Fruit fly (Drosophila melanogaster) whole organism, embryonic: Measurements from ENCODE around the gene Cdc42.
A peak's percentile ranks its signal among the peaks of the same experiment; 100 is the strongest.

ENCODE experiments used
- Ada2b ChIP-seq: fragments of 200-800 bp; sonication (Bioruptor generic); IDR thresholded peaks from 2 replicates; pipeline ENCODE4 v1.3.6; 2022; ENCODE audit warnings: missing biosample characterization, missing genetic modification characterization
- Awh ChIP-seq: fragments of 200-800 bp; sonication (Bioruptor generic); IDR thresholded peaks from 2 replicates; pipeline ENCODE4, ENCODE4 v1.3.6; 2022; ENCODE audit warnings: missing biosample characterization, missing genetic modification characterization
- CG10431 ChIP-seq: fragments of 200-800 bp; sonication (Bioruptor generic); optimal IDR thresholded peaks from 3 replicates; lab custom pipeline; 2018; ENCODE audit warnings: missing biosample characterization, mild to moderate bottlenecking, missing genetic modification characterization
- CG10543 ChIP-seq: fragments of 200-800 bp; sonication (Bioruptor generic); optimal IDR thresholded peaks from 3 replicates; lab custom pipeline; 2017; ENCODE audit warnings: missing biosample characterization, mild to moderate bottlenecking, missing genetic modification characterization, moderate library complexity
- CG10654 ChIP-seq: fragments of 200-800 bp; sonication (Bioruptor generic); optimal IDR thresholded peaks from 2 replicates; lab custom pipeline; 2016; ENCODE audit warnings: missing biosample characterization, missing genetic modification characterization
- CG11398 ChIP-seq: fragments of 200-800 bp; sonication (Bioruptor generic); optimal IDR thresholded peaks from 2 replicates; lab custom pipeline; 2016; ENCODE audit warnings: missing biosample characterization, missing genetic modification characterization
- CG11696 ChIP-seq: fragments of 200-800 bp; sonication (Bioruptor generic); IDR thresholded peaks from 2 replicates; pipeline ENCODE4 v1.3.6; 2022; ENCODE audit warnings: missing biosample characterization, missing genetic modification characterization
- CG12769 ChIP-seq: fragments of 200-800 bp; sonication (Bioruptor generic); optimal IDR thresholded peaks from 2 replicates; lab custom pipeline; 2019; ENCODE audit warnings: missing biosample characterization, mild to moderate bottlenecking, missing genetic modification characterization, moderate library complexity
- CG13624 ChIP-seq: fragments of 200-800 bp; sonication (Bioruptor generic); optimal IDR thresholded peaks from 2 replicates; lab custom pipeline; 2016; ENCODE audit warnings: missing biosample characterization, missing genetic modification characterization
- CG15696 ChIP-seq: fragments of 200-800 bp; sonication (Bioruptor generic); optimal IDR thresholded peaks from 2 replicates; lab custom pipeline; 2019; ENCODE audit warnings: missing biosample characterization, mild to moderate bottlenecking, missing genetic modification characterization, moderate library complexity
- CG17568 ChIP-seq: fragments of 200-800 bp; sonication (Bioruptor generic); optimal IDR thresholded peaks from 2 replicates; lab custom pipeline; 2018; ENCODE audit warnings: missing biosample characterization, mild to moderate bottlenecking, missing genetic modification characterization, moderate library complexity
- CG2116 ChIP-seq: fragments of 200-800 bp; sonication (Bioruptor generic); optimal IDR thresholded peaks from 3 replicates; lab custom pipeline; 2018; ENCODE audit warnings: missing biosample characterization, mild to moderate bottlenecking, missing genetic modification characterization
- CG2120 ChIP-seq: fragments of 200-800 bp; sonication (Bioruptor generic); optimal IDR thresholded peaks from 3 replicates; lab custom pipeline; 2016; ENCODE audit warnings: missing biosample characterization, missing genetic modification characterization
- CG33557 ChIP-seq: fragments of 200-800 bp; sonication (Bioruptor generic); optimal IDR thresholded peaks from 2 replicates; lab custom pipeline; 2019; ENCODE audit warnings: missing biosample characterization, mild to moderate bottlenecking, missing genetic modification characterization, moderate library complexity
- CG4282 ChIP-seq: fragments of 200-800 bp; sonication (Bioruptor generic); optimal IDR thresholded peaks from 2 replicates; lab custom pipeline; 2016; ENCODE audit warnings: missing biosample characterization, missing genetic modification characterization
- CG4707 ChIP-seq: fragments of 200-800 bp; sonication (Bioruptor generic); optimal IDR thresholded peaks from 2 replicates; lab custom pipeline; 2018; ENCODE audit warnings: missing biosample characterization, mild to moderate bottlenecking, missing genetic modification characterization, moderate library complexity
- CG6272 ChIP-seq: fragments of 200-800 bp; sonication (Bioruptor generic); IDR thresholded peaks from 2 replicates; pipeline ENCODE4 v1.3.6; 2022; ENCODE audit warnings: missing biosample characterization, missing genetic modification characterization
- CG6791 ChIP-seq: fragments of 200-800 bp; sonication (Bioruptor generic); IDR thresholded peaks from 3 replicates; pipeline ENCODE4 v1.3.6; 2022; ENCODE audit warnings: missing biosample characterization, missing genetic modification characterization; ENCODE audit not compliant: partially characterized antibody
- CG6813 ChIP-seq: fragments of 200-800 bp; sonication (Bioruptor generic); optimal IDR thresholded peaks from 2 replicates; lab custom pipeline; 2017; ENCODE audit warnings: missing biosample characterization, missing genetic modification characterization, mild to moderate bottlenecking, moderate library complexity, missing genetic modification reagents
- CG7372 ChIP-seq: fragments of 200-800 bp; sonication (Bioruptor generic); IDR thresholded peaks from 2 replicates; pipeline ENCODE4 v1.3.6; 2022; ENCODE audit warnings: missing biosample characterization, missing genetic modification characterization
- CG8089 ChIP-seq: fragments of 200-800 bp; sonication (Bioruptor generic); optimal IDR thresholded peaks from 3 replicates; lab custom pipeline; 2016; ENCODE audit warnings: missing biosample characterization, missing genetic modification characterization
- CG9609 ChIP-seq: fragments of 200-800 bp; sonication (Bioruptor generic); optimal IDR thresholded peaks from 3 replicates; lab custom pipeline; 2016; ENCODE audit warnings: missing biosample characterization, missing genetic modification characterization
- CG9727 ChIP-seq: fragments of 200-800 bp; sonication (Bioruptor generic); optimal IDR thresholded peaks from 3 replicates; lab custom pipeline; 2017; ENCODE audit warnings: missing biosample characterization, mild to moderate bottlenecking, missing genetic modification characterization
- CG9876 ChIP-seq: fragments of 200-800 bp; sonication (Bioruptor generic); optimal IDR thresholded peaks from 2 replicates; lab custom pipeline; 2016; ENCODE audit warnings: missing biosample characterization, missing genetic modification characterization
- Ets97D ChIP-seq: fragments of 200-800 bp; sonication (Bioruptor generic); optimal IDR thresholded peaks from 3 replicates; lab custom pipeline; 2016; ENCODE audit warnings: missing biosample characterization, missing genetic modification characterization
- H2.0 ChIP-seq: fragments of 200-800 bp; sonication (Bioruptor generic); IDR thresholded peaks from 2 replicates; pipeline ENCODE4 v1.3.6; 2022; ENCODE audit warnings: missing biosample characterization, missing genetic modification characterization
- Hey ChIP-seq: fragments of 200-800 bp; sonication (Bioruptor generic); optimal IDR thresholded peaks from 3 replicates; lab custom pipeline; 2018; ENCODE audit warnings: missing biosample characterization, mild to moderate bottlenecking, missing genetic modification characterization
- Mes4 ChIP-seq: fragments of 200-800 bp; sonication (Bioruptor generic); optimal IDR thresholded peaks from 2 replicates; lab custom pipeline; 2016; ENCODE audit warnings: missing biosample characterization, missing genetic modification characterization
- Mrtf ChIP-seq: fragments of 200-800 bp; sonication (Bioruptor generic); IDR thresholded peaks from 3 replicates; pipeline ENCODE4 v1.3.6; 2022; ENCODE audit warnings: missing biosample characterization, missing genetic modification characterization
- NC2β ChIP-seq: fragments of 200-800 bp; sonication (Bioruptor generic); optimal IDR thresholded peaks from 2 replicates; lab custom pipeline; 2016; ENCODE audit warnings: missing biosample characterization, missing genetic modification characterization
- NfI ChIP-seq: fragments of 200-800 bp; sonication (Bioruptor generic); optimal IDR thresholded peaks from 3 replicates; lab custom pipeline; 2018; ENCODE audit warnings: missing biosample characterization, mild to moderate bottlenecking, missing genetic modification characterization, moderate library complexity
- PHDP ChIP-seq: fragments of 200-800 bp; sonication (Bioruptor generic); optimal IDR thresholded peaks from 3 replicates; lab custom pipeline; 2018; ENCODE audit warnings: missing biosample characterization, mild to moderate bottlenecking, missing genetic modification characterization, moderate library complexity
- Six4 ChIP-seq: fragments of 200-800 bp; sonication (Bioruptor generic); optimal IDR thresholded peaks from 2 replicates; lab custom pipeline; 2016; ENCODE audit warnings: missing biosample characterization, missing genetic modification characterization
- az2 ChIP-seq: fragments of 200-800 bp; sonication (Bioruptor generic); optimal IDR thresholded peaks from 3 replicates; lab custom pipeline; 2016; ENCODE audit warnings: missing biosample characterization, missing genetic modification characterization
- chm ChIP-seq: fragments of 200-800 bp; sonication (Bioruptor generic); IDR thresholded peaks from 2 replicates; pipeline ENCODE4 v1.3.6; 2022; ENCODE audit warnings: missing biosample characterization, missing genetic modification characterization
- croc ChIP-seq: fragments of 200-800 bp; sonication (Bioruptor generic); conservative IDR thresholded peaks from 3 replicates; pipeline ENCODE4 v1.3.6; 2022; ENCODE audit warnings: missing biosample characterization, missing genetic modification characterization
- gcm ChIP-seq: fragments of 200-800 bp; sonication (Bioruptor generic); optimal IDR thresholded peaks from 2 replicates; lab custom pipeline; 2019; ENCODE audit warnings: missing biosample characterization, mild to moderate bottlenecking, missing genetic modification characterization, moderate library complexity
- hb ChIP-seq: fragments of 200-800 bp; sonication (Bioruptor generic); IDR thresholded peaks from 3 replicates; pipeline ENCODE4 v1.3.6; 2022; ENCODE audit warnings: missing biosample characterization, missing genetic modification characterization; ENCODE audit not compliant: partially characterized antibody
- klu ChIP-seq: fragments of 200-800 bp; sonication (Bioruptor generic); IDR thresholded peaks from 2 replicates; pipeline ENCODE4 v1.3.6; 2022; ENCODE audit warnings: missing biosample characterization, missing genetic modification characterization
- luna ChIP-seq: fragments of 200-800 bp; sonication (Bioruptor generic); optimal IDR thresholded peaks from 2 replicates; lab custom pipeline; 2016; ENCODE audit warnings: missing biosample characterization, missing genetic modification characterization
- mld ChIP-seq: fragments of 200-800 bp; sonication (Bioruptor generic); IDR thresholded peaks from 3 replicates; pipeline ENCODE4 v1.3.6; 2022; ENCODE audit warnings: missing biosample characterization, missing genetic modification characterization; ENCODE audit not compliant: partially characterized antibody
- otp ChIP-seq: fragments of 200-800 bp; sonication (Bioruptor generic); IDR thresholded peaks from 3 replicates; pipeline ENCODE4, ENCODE4 v1.3.6; 2022; ENCODE audit warnings: missing biosample characterization, missing genetic modification characterization
- pho ChIP-seq: fragments of 200-800 bp; sonication (Bioruptor generic); optimal IDR thresholded peaks from 2 replicates; lab custom pipeline; 2016; ENCODE audit warnings: missing biosample characterization, missing genetic modification characterization
- pita ChIP-seq: fragments of 200-800 bp; sonication (Bioruptor generic); optimal IDR thresholded peaks from 2 replicates; lab custom pipeline; 2017; ENCODE audit warnings: missing biosample characterization, mild to moderate bottlenecking, missing genetic modification characterization
- pum ChIP-seq: fragments of 200-800 bp; sonication (Bioruptor generic); optimal IDR thresholded peaks from 2 replicates; lab custom pipeline; 2016; ENCODE audit warnings: missing biosample characterization, missing genetic modification characterization
- repo ChIP-seq: fragments of 200-800 bp; sonication (Bioruptor generic); optimal IDR thresholded peaks from 2 replicates; lab custom pipeline; 2016; ENCODE audit warnings: missing biosample characterization, missing genetic modification characterization
- sim ChIP-seq: fragments of 200-800 bp; sonication (Bioruptor generic); IDR thresholded peaks from 2 replicates; pipeline ENCODE4 v1.3.6; 2022; ENCODE audit warnings: missing biosample characterization, missing genetic modification characterization
- sna ChIP-seq: fragments of 200-800 bp; sonication (Bioruptor generic); IDR thresholded peaks from 2 replicates; pipeline ENCODE4 v1.3.6; 2022; ENCODE audit warnings: missing biosample characterization, missing genetic modification characterization; ENCODE audit not compliant: partially characterized antibody
- sug ChIP-seq: fragments of 200-800 bp; optimal IDR thresholded peaks from 2 replicates; lab custom pipeline; 2019; ENCODE audit warnings: missing biosample characterization, mild to moderate bottlenecking, missing genetic modification characterization, moderate library complexity
- tup ChIP-seq: fragments of 200-800 bp; sonication (Bioruptor generic); optimal IDR thresholded peaks from 2 replicates; lab custom pipeline; 2016; ENCODE audit warnings: missing biosample characterization, mild to moderate bottlenecking, missing genetic modification characterization, moderate library complexity
- zen ChIP-seq: fragments of 200-800 bp; sonication (Bioruptor generic); optimal IDR thresholded peaks from 3 replicates; lab custom pipeline; 2018; ENCODE audit warnings: missing biosample characterization, mild to moderate bottlenecking, missing genetic modification characterization, moderate library complexity

Gene Cdc42

dm6 chrX:19663196-19663858 lies 33.6 kb upstream of the Cdc42 start (continued):
- no peak for TF ChIP-seq luna (GFP tag; lab: Kevin White, UChicago)
- no peak for TF ChIP-seq CG17568 (GFP tag; lab: Kevin White, UChicago)
- TF ChIP-seq NfI (GFP tag; lab: Kevin White, UChicago) = peak; percentile 37
- no peak for TF ChIP-seq CG6813
- no peak for TF ChIP-seq repo (GFP tag; lab: Kevin White, UChicago)
- TF ChIP-seq CG9727 (GFP tag; lab: Kevin White, UChicago) = peak; percentile 78
- no peak; the same call in 2 of the 3 replicates for TF ChIP-seq croc
- no peak for TF ChIP-seq CG4282 (GFP tag; lab: Kevin White, UChicago)
- peak; percentile 61 for TF ChIP-seq CG15696
- TF ChIP-seq hb (GFP tag; lab: Robert Waterston, UW) = no peak
- TF ChIP-seq tup = no peak
- no peak for TF ChIP-seq sna (GFP tag; lab: Robert Waterston, UW)
- TF ChIP-seq CG8089 (GFP tag; lab: Kevin White, UChicago) = no peak
- TF ChIP-seq pum (GFP tag; lab: Kevin White, UChicago) = peak; percentile 31
- TF ChIP-seq gcm = no peak
- TF ChIP-seq Mrtf (GFP tag; lab: Robert Waterston, UW) = no peak
- no peak for TF ChIP-seq CG7372 (GFP tag; lab: Robert Waterston, UW)
- TF ChIP-seq Ets97D (GFP tag; lab: Kevin White, UChicago) = no peak
- TF ChIP-seq chm = no peak
- no peak for TF ChIP-seq Ada2b (GFP tag; lab: Robert Waterston, UW)
- no peak for TF ChIP-seq pita (GFP tag; lab: Kevin White, UChicago)
- TF ChIP-seq CG10431 (GFP tag; lab: Kevin White, UChicago) = no peak
- no peak for TF ChIP-seq klu
- TF ChIP-seq PHDP (tag; lab: Kevin White, UChicago) = peak; percentile 46
- TF ChIP-seq zen (tag; lab: Kevin White, UChicago) = peak; percentile 58
- peak; percentile 64 for TF ChIP-seq az2 (GFP tag; lab: Kevin White, UChicago)
- TF ChIP-seq CG9609 = no peak
- peak; percentile 5 for TF ChIP-seq CG2116 (GFP tag; lab: Kevin White, UChicago)
- TF ChIP-seq CG10654 (GFP tag; lab: Kevin White, UChicago) = no peak
- no peak for TF ChIP-seq CG6791 (GFP tag; lab: Robert Waterston, UW)
- no peak for TF ChIP-seq pho
- TF ChIP-seq CG13624 = no peak
- TF ChIP-seq CG6272 (GFP tag; lab: Robert Waterston, UW) = no peak
- TF ChIP-seq CG12769 = no peak
- TF ChIP-seq NC2β (GFP tag; lab: Kevin White, UChicago) = peak; percentile 23
- TF ChIP-seq CG10543 (GFP tag; lab: Kevin White, UChicago) = peak; percentile 24
- TF ChIP-seq Six4 = peak; percentile 41
- no peak for TF ChIP-seq H2.0 (GFP tag; lab: Robert Waterston, UW)
- no peak for TF ChIP-seq mld (GFP tag; lab: Robert Waterston, UW)
- TF ChIP-seq CG11696 (GFP tag; lab: Robert Waterston, UW) = no peak
- no peak for TF ChIP-seq Hey (tag; lab: Kevin White, UChicago)
- TF ChIP-seq sim = no peak
- no peak for TF ChIP-seq sug
- no peak for TF ChIP-seq otp (GFP tag; lab: Robert Waterston, UW)
- TF ChIP-seq CG33557 (GFP tag; lab: Kevin White, UChicago) = peak; percentile 57
- no peak for TF ChIP-seq CG9876
- TF ChIP-seq Awh (GFP tag; lab: Robert Waterston, UW) = 0 out of 2 replicates have a peak, but pooled peaks have one; percentile 13
- no peak for TF ChIP-seq Mes4 (GFP tag; lab: Kevin White, UChicago)
- TF ChIP-seq CG4707 (GFP tag; lab: Kevin White, UChicago) = peak; percentile 44
- no peak for TF ChIP-seq CG11398 (GFP tag; lab: Kevin White, UChicago)
- TF ChIP-seq CG2120 = peak; percentile 62
